ENCODE assay signal across 1 fruit fly cellular context in the genomic region with DNA sequence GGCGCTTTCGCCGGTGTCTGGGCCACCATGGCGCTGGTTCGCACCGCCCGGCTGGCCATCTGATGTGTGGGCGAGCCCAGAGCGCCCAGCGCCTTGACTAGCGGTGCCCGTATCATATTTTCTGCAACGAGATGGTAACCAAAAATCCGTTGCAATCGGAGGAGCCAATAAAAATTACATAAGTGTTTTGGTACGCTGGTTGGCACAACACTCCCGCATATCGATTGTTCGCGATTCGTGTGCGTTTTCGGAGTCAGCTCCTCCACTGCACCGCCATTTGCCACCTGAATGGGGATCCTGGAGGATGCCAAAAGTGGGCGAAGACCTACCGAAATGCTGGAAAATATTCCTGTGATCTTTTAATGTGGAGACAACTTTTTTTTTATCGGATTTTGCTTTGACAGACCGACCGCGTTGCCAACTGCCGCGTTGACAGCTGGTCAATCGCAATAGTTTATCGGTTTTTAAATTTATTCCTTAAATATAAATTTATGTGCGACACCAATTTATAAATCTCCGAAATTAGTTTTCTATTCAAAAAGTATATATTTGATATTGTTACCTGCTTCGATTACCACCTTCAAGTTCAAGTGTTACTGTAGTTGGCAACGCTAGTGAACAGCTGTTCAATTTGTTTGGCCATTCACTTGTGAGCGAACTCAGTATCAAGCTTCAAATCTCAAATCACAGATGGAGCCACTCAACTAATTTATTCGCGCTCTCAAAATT.
A peak's percentile ranks its signal among the peaks of the same experiment; 100 is the strongest.
TF ChIP-seq lines count a peak whose summit lies in the region.

A gene (minus strand): TSS at position 420 of the 729 bp plus-strand sequence.

TF ChIP-seq in whole organism, embryonic, 481 proteins besides CTCF, POLR2A, EP300 and RAD21 (continued from another document and continues in another):
- TF ChIP-seq tap (tag; optimal IDR thresholded peaks at IDR 0.05; lab: Kevin White, UChicago) (no peak), klu (GFP tag; IDR thresholded peaks at IDR 0.05; lab: Robert Waterston, UW) (no peak), CG13894 (tag; optimal IDR thresholded peaks at IDR 0.05; lab: Kevin White, UChicago) (no peak), CG10959 (GFP tag; IDR thresholded peaks at IDR 0.05; lab: Robert Waterston, UW) (no peak), CG2199 (GFP tag; IDR thresholded peaks at IDR 0.05; lab: Robert Waterston, UW) (no peak), hbn (GFP tag; IDR thresholded peaks at IDR 0.05; lab: Robert Waterston, UW; ENCODE audit: partially characterized antibody) (no peak), CG6813 (GFP tag; optimal IDR thresholded peaks at IDR 0.05; lab: Kevin White, UChicago) (no peak), CG32532 (GFP tag; IDR thresholded peaks at IDR 0.05; lab: Robert Waterston, UW) (no peak), oc (tag; optimal IDR thresholded peaks at IDR 0.05; lab: Kevin White, UChicago) (no peak), Myb (GFP tag; optimal IDR thresholded peaks at IDR 0.05; lab: Kevin White, UChicago) (no peak), CG13287 (GFP tag; IDR thresholded peaks at IDR 0.05; lab: Robert Waterston, UW; ENCODE audit: partially characterized antibody) (peak; percentile 33), ems (GFP tag; optimal IDR thresholded peaks at IDR 0.05; lab: Kevin White, UChicago) (no peak), slbo (GFP tag; IDR thresholded peaks at IDR 0.05; lab: Robert Waterston, UW) (no peak), unpg (GFP tag; optimal IDR thresholded peaks at IDR 0.05; lab: Kevin White, UChicago) (no peak), Ets65A (GFP tag; lab: Kevin White, UChicago) (no peak), CG8281 (tag; optimal IDR thresholded peaks at IDR 0.05; lab: Kevin White, UChicago) (no peak), jigr1 (GFP tag; IDR thresholded peaks at IDR 0.05; lab: Robert Waterston, UW) (no peak), Ets97D (GFP tag; optimal IDR thresholded peaks at IDR 0.05; lab: Kevin White, UChicago) (peak; percentile 50), shn (GFP tag; optimal IDR thresholded peaks at IDR 0.05; lab: Kevin White, UChicago) (no peak), CG17612 (GFP tag; IDR thresholded peaks at IDR 0.05; lab: Robert Waterston, UW) (no peak), Hr51 (GFP tag; optimal IDR thresholded peaks at IDR 0.05; lab: Kevin White, UChicago) (no peak), CG7963 (GFP tag; IDR thresholded peaks at IDR 0.05; lab: Robert Waterston, UW; ENCODE audit: partially characterized antibody) (no peak), CG18011 (GFP tag; optimal IDR thresholded peaks at IDR 0.05; lab: Kevin White, UChicago) (peak; percentile 3), H2.0 (GFP tag; IDR thresholded peaks at IDR 0.05; lab: Robert Waterston, UW) (no peak), CG6272 (GFP tag; IDR thresholded peaks at IDR 0.05; lab: Robert Waterston, UW) (no peak), Pdp1 (GFP tag; optimal IDR thresholded peaks at IDR 0.05; lab: Kevin White, UChicago) (peak in 1 of 2 experiments; percentile 95), CG11696 (GFP tag; IDR thresholded peaks at IDR 0.05; lab: Robert Waterston, UW) (no peak), Hmx (GFP tag; optimal IDR thresholded peaks at IDR 0.05; lab: Kevin White, UChicago) (no peak), CG15269 (tag; optimal IDR thresholded peaks at IDR 0.05; lab: Kevin White, UChicago) (no peak), CG7745 (tag; optimal IDR thresholded peaks at IDR 0.05; lab: Kevin White, UChicago) (no peak), CG14667 (GFP tag; IDR thresholded peaks at IDR 0.05; lab: Robert Waterston, UW) (no peak), ken (GFP tag; IDR thresholded peaks at IDR 0.05; lab: Robert Waterston, UW) (no peak), scrt (GFP tag; optimal IDR thresholded peaks at IDR 0.05; lab: Kevin White, UChicago) (no peak), H15 (GFP tag; IDR thresholded peaks at IDR 0.05; lab: Robert Waterston, UW) (no peak), NC2α (GFP tag; optimal IDR thresholded peaks at IDR 0.05; lab: Kevin White, UChicago) (no peak), CHES-1-like (GFP tag; optimal IDR thresholded peaks at IDR 0.05; lab: Kevin White, UChicago) (no peak), CkIIα-i1 (GFP tag; IDR thresholded peaks at IDR 0.05; lab: Robert Waterston, UW) (no peak), CG14710 (tag; optimal IDR thresholded peaks at IDR 0.05; lab: Kevin White, UChicago) (peak; percentile 43), Dp (GFP tag; optimal IDR thresholded peaks at IDR 0.05; lab: Kevin White, UChicago) (peak; percentile 64), CG12659 (GFP tag; optimal IDR thresholded peaks at IDR 0.05; lab: Kevin White, UChicago) (peak; percentile 33), HmgD (GFP tag; optimal IDR thresholded peaks at IDR 0.05; lab: Kevin White, UChicago) (no peak), CG31441 (GFP tag; IDR thresholded peaks at IDR 0.05; lab: Robert Waterston, UW) (no peak), phol (tag; optimal IDR thresholded peaks at IDR 0.05; lab: Kevin White, UChicago) (no peak), Asciz (GFP tag; optimal IDR thresholded peaks at IDR 0.05; lab: Kevin White, UChicago) (no peak), CG2712 (tag; optimal IDR thresholded peaks at IDR 0.05; lab: Kevin White, UChicago) (no peak), CG10147 (GFP tag; optimal IDR thresholded peaks at IDR 0.05; lab: Kevin White, UChicago) (peak; percentile 12), E2f1 (GFP tag; IDR thresholded peaks at IDR 0.05; lab: Robert Waterston, UW) (no peak), Nf-YA (GFP tag; IDR thresholded peaks at IDR 0.05; lab: Robert Waterston, UW) (no peak), ssp (GFP tag; IDR thresholded peaks at IDR 0.05; lab: Robert Waterston, UW) (no peak), wek (GFP tag; optimal IDR thresholded peaks at IDR 0.05; lab: Kevin White, UChicago) (no peak), CG16815 (GFP tag; optimal IDR thresholded peaks at IDR 0.05; lab: Kevin White, UChicago) (no peak), Trl (optimal IDR thresholded peaks at IDR 0.05; lab: Kevin White, UChicago) (no peak), Trl (GFP tag; optimal IDR thresholded peaks at IDR 0.05; lab: Kevin White, UChicago) (no peak), gt (GFP tag; IDR thresholded peaks at IDR 0.05; lab: Robert Waterston, UW) (no peak), lola (GFP tag; optimal IDR thresholded peaks at IDR 0.05; lab: Kevin White, UChicago) (no peak), CG15073 (GFP tag; optimal IDR thresholded peaks at IDR 0.05; lab: Kevin White, UChicago) (no peak), caup (GFP tag; optimal IDR thresholded peaks at IDR 0.05; lab: Kevin White, UChicago; ENCODE audit: severe bottlenecking) (no peak), CG3847 (GFP tag; IDR thresholded peaks at IDR 0.05; lab: Robert Waterston, UW) (0 out of 2 replicates have a peak, but pooled peaks have one; percentile 12), CG14441 (GFP tag; IDR thresholded peaks at IDR 0.05; lab: Robert Waterston, UW) (no peak), CG13775 (GFP tag; optimal IDR thresholded peaks at IDR 0.05; lab: Kevin White, UChicago) (no peak), MESR4 (GFP tag; optimal IDR thresholded peaks at IDR 0.05; lab: Kevin White, UChicago) (peak; percentile 69), otp (GFP tag; IDR thresholded peaks at IDR 0.05; lab: Robert Waterston, UW) (no peak), kah (GFP tag; optimal IDR thresholded peaks at IDR 0.05; lab: Kevin White, UChicago) (no peak), CG1647 (GFP tag; optimal IDR thresholded peaks at IDR 0.05; lab: Kevin White, UChicago) (no peak), CG17328 (GFP tag; IDR thresholded peaks at IDR 0.05; lab: Robert Waterston, UW) (no peak), CG10979 (tag; optimal IDR thresholded peaks at IDR 0.05; lab: Kevin White, UChicago) (no peak), nerfin-1 (tag; optimal IDR thresholded peaks at IDR 0.05; lab: Kevin White, UChicago) (no peak), Hsf (GFP tag; optimal IDR thresholded peaks at IDR 0.05; lab: Kevin White, UChicago) (no peak), gcm2 (GFP tag; optimal IDR thresholded peaks at IDR 0.05; lab: Kevin White, UChicago) (no peak), gfzf (GFP tag; optimal IDR thresholded peaks at IDR 0.05; lab: Kevin White, UChicago) (peak; percentile 13), CG11398 (GFP tag; optimal IDR thresholded peaks at IDR 0.05; lab: Kevin White, UChicago) (no peak), dmrt11E (tag; optimal IDR thresholded peaks at IDR 0.05; lab: Kevin White, UChicago) (no peak), CG7372 (GFP tag; IDR thresholded peaks at IDR 0.05; lab: Robert Waterston, UW) (no peak), CG8944 (GFP tag; optimal IDR thresholded peaks at IDR 0.05; lab: Kevin White, UChicago) (no peak), CG17912 (GFP tag; optimal IDR thresholded peaks at IDR 0.05; lab: Kevin White, UChicago) (no peak), Neu2 (GFP tag; optimal IDR thresholded peaks at IDR 0.05; lab: Kevin White, UChicago; ENCODE audit: borderline replicate concordance) (no peak), CG4854 (GFP tag; optimal IDR thresholded peaks at IDR 0.05; lab: Kevin White, UChicago) (peak; percentile 86), Blimp-1 (GFP tag; optimal IDR thresholded peaks at IDR 0.05; lab: Kevin White, UChicago) (no peak), Scr (GFP tag; IDR thresholded peaks at IDR 0.05; lab: Robert Waterston, UW; ENCODE audit: partially characterized antibody) (0 out of 2 replicates have a peak, but pooled peaks have one; percentile 24), CG11504 (tag; optimal IDR thresholded peaks at IDR 0.05; lab: Kevin White, UChicago) (no peak), CG9727 (GFP tag; optimal IDR thresholded peaks at IDR 0.05; lab: Kevin White, UChicago) (no peak), sna (GFP tag; IDR thresholded peaks at IDR 0.05; lab: Robert Waterston, UW; ENCODE audit: partially characterized antibody) (no peak), yki (optimal IDR thresholded peaks at IDR 0.05; lab: Kevin White, UChicago) (no peak), CG1529 (GFP tag; optimal IDR thresholded peaks at IDR 0.05; lab: Kevin White, UChicago) (no peak), odd (GFP tag; optimal IDR thresholded peaks at IDR 0.05; lab: Kevin White, UChicago) (no peak), tgo (GFP tag; IDR thresholded peaks at IDR 0.05; lab: Robert Waterston, UW) (no peak), cas (GFP tag; IDR thresholded peaks at IDR 0.05; lab: Robert Waterston, UW) (no peak), Side (GFP tag; optimal IDR thresholded peaks at IDR 0.05; lab: Kevin White, UChicago) (no peak), CG10267 (tag; optimal IDR thresholded peaks at IDR 0.05; lab: Kevin White, UChicago) (peak; percentile 20), Fer3 (tag; optimal IDR thresholded peaks at IDR 0.05; lab: Kevin White, UChicago) (no peak), exex (tag; optimal IDR thresholded peaks at IDR 0.05; lab: Kevin White, UChicago) (no peak), Meics (GFP tag; optimal IDR thresholded peaks at IDR 0.05; lab: Kevin White, UChicago) (no peak), onecut (GFP tag; IDR thresholded peaks at IDR 0.05; lab: Robert Waterston, UW) (peak; percentile 45), CG14050 (GFP tag; IDR thresholded peaks at IDR 0.05; lab: Robert Waterston, UW) (no peak), Spps (tag; optimal IDR thresholded peaks at IDR 0.05; lab: Kevin White, UChicago) (no peak), gcm (GFP tag; optimal IDR thresholded peaks at IDR 0.05; lab: Kevin White, UChicago) (no peak), pho (GFP tag; optimal IDR thresholded peaks at IDR 0.05; lab: Kevin White, UChicago) (no peak), hkb (optimal IDR thresholded peaks at IDR 0.05; lab: Kevin White, UChicago) (no peak), hkb (GFP tag; IDR thresholded peaks at IDR 0.05; lab: Robert Waterston, UW) (no peak), BEAF-32 (GFP tag; optimal IDR thresholded peaks at IDR 0.05; lab: Kevin White, UChicago) (peak; percentile 42), lab (GFP tag; optimal IDR thresholded peaks at IDR 0.05; lab: Kevin White, UChicago) (no peak), PHDP (tag; optimal IDR thresholded peaks at IDR 0.05; lab: Kevin White, UChicago) (no peak), CG15479 (GFP tag; optimal IDR thresholded peaks at IDR 0.05; lab: Kevin White, UChicago) (no peak), CG2116 (GFP tag; optimal IDR thresholded peaks at IDR 0.05; lab: Kevin White, UChicago) (peak; percentile 66), emc (GFP tag; optimal IDR thresholded peaks at IDR 0.05; lab: Kevin White, UChicago) (no peak), E2f2 (GFP tag; IDR thresholded peaks at IDR 0.05; lab: Robert Waterston, UW) (peak; percentile 72; the same call in 1 of the 2 replicates), CG11723 (GFP tag; optimal IDR thresholded peaks at IDR 0.05; lab: Kevin White, UChicago) (no peak), CG8089 (GFP tag; optimal IDR thresholded peaks at IDR 0.05; lab: Kevin White, UChicago) (no peak), Dref (GFP tag; IDR thresholded peaks at IDR 0.05; lab: Robert Waterston, UW) (peak; percentile 58), Atf-2 (GFP tag; optimal IDR thresholded peaks at IDR 0.05; lab: Kevin White, UChicago) (no peak), Taf1 (GFP tag; IDR thresholded peaks at IDR 0.05; lab: Robert Waterston, UW) (no peak), abd-A (tag; optimal IDR thresholded peaks at IDR 0.05; lab: Kevin White, UChicago) (no peak), CG9797 (GFP tag; optimal IDR thresholded peaks at IDR 0.05; lab: Kevin White, UChicago) (peak; percentile 22), CG15514 (GFP tag; optimal IDR thresholded peaks at IDR 0.05; lab: Kevin White, UChicago) (peak; percentile 38), CG18476 (GFP tag; optimal IDR thresholded peaks at IDR 0.05; lab: Kevin White, UChicago) (no peak), CG16779 (GFP tag; IDR thresholded peaks at IDR 0.05; lab: Robert Waterston, UW) (no peak), CG7271 (tag; optimal IDR thresholded peaks at IDR 0.05; lab: Kevin White, UChicago) (no peak), gro (GFP tag; optimal IDR thresholded peaks at IDR 0.05; lab: Kevin White, UChicago) (no peak), twi (tag; optimal IDR thresholded peaks at IDR 0.05; lab: Kevin White, UChicago) (no peak), chinmo (GFP tag; IDR thresholded peaks at IDR 0.05; lab: Robert Waterston, UW; ENCODE audit: partially characterized antibody) (no peak), schlank (tag; optimal IDR thresholded peaks at IDR 0.05; lab: Kevin White, UChicago) (no peak), Oaz (GFP tag; IDR thresholded peaks at IDR 0.05; lab: Robert Waterston, UW) (no peak), salm (tag; optimal IDR thresholded peaks at IDR 0.05; lab: Kevin White, UChicago) (no peak), NC2β (GFP tag; optimal IDR thresholded peaks at IDR 0.05; lab: Kevin White, UChicago) (no peak), pzg (GFP tag; optimal IDR thresholded peaks at IDR 0.05; lab: Kevin White, UChicago) (peak; percentile 51), Bdp1 (GFP tag; optimal IDR thresholded peaks at IDR 0.05; lab: Kevin White, UChicago) (no peak), CG4617 (GFP tag; optimal IDR thresholded peaks at IDR 0.05; lab: Kevin White, UChicago; ENCODE audit: borderline replicate concordance) (peak; percentile 49), CG12744 (GFP tag; optimal IDR thresholded peaks at IDR 0.05; lab: Kevin White, UChicago) (no peak), CG16863 (GFP tag; optimal IDR thresholded peaks at IDR 0.05; lab: Kevin White, UChicago) (no peak)
